Worm (Caenorhabditis elegans) whole organism, mixed stage, embryonic: ENCODE measurements around the gene kgb-1.

Experiments
- M03D4.4 ChIP-seq: sonication (generic microtip); optimal IDR thresholded peaks from 2 replicates; lab custom pipeline; 2017; ENCODE audit warnings: mild to moderate bottlenecking, missing genetic modification characterization, missing compliant biosample characterization
- bed-3 ChIP-seq: fragments of 200-800 bp; sonication (Bioruptor generic); optimal IDR thresholded peaks from 3 replicates; lab custom pipeline; 2018; ENCODE audit warnings: mild to moderate bottlenecking, missing genetic modification characterization, moderate library complexity, missing compliant biosample characterization
- blmp-1 ChIP-seq: fragments of 150-350 bp; optimal IDR thresholded peaks from 2 replicates; lab custom pipeline; 2014; ENCODE audit warnings: missing biosample characterization, missing genetic modification characterization
- ceh-39 ChIP-seq: fragments of 150-350 bp; optimal IDR thresholded peaks from 2 replicates; lab custom pipeline; 2014; ENCODE audit warnings: missing biosample characterization, missing genetic modification characterization
- ceh-43 ChIP-seq: fragments of 200-800 bp; sonication (Bioruptor generic); optimal IDR thresholded peaks from 2 replicates; lab custom pipeline; 2018; ENCODE audit warnings: mild to moderate bottlenecking, missing genetic modification characterization, moderate library complexity, missing compliant biosample characterization
- ces-1 ChIP-seq: fragments of 150-350 bp; optimal IDR thresholded peaks from 2 replicates; lab custom pipeline; 2014; ENCODE audit warnings: missing biosample characterization, missing genetic modification reagents, missing genetic modification characterization
- cnd-1 ChIP-seq: fragments of 200-800 bp; sonication (Bioruptor generic); optimal IDR thresholded peaks from 2 replicates; lab custom pipeline; 2018; ENCODE audit warnings: mild to moderate bottlenecking, missing genetic modification characterization, missing compliant biosample characterization
- drap-1 ChIP-seq: fragments of 200-800 bp; sonication (Bioruptor generic); optimal IDR thresholded peaks from 3 replicates; lab custom pipeline; 2018; ENCODE audit warnings: mild to moderate bottlenecking, missing genetic modification characterization, missing compliant biosample characterization
- elt-1 ChIP-seq: sonication (generic microtip); optimal IDR thresholded peaks from 2 replicates; lab custom pipeline; 2017; ENCODE audit warnings: missing genetic modification characterization, mild to moderate bottlenecking, missing compliant biosample characterization, antibody characterized with exemption, moderate library complexity, borderline replicate concordance; ENCODE audit not compliant: insufficient read depth
- elt-3 ChIP-seq: fragments of 150-350 bp; optimal IDR thresholded peaks from 2 replicates; lab custom pipeline; 2014; ENCODE audit warnings: missing biosample characterization, missing genetic modification characterization
- flh-1 ChIP-seq: fragments of 200-800 bp; sonication (Bioruptor generic); optimal IDR thresholded peaks from 2 replicates; lab custom pipeline; 2018; ENCODE audit warnings: mild to moderate bottlenecking, missing genetic modification characterization, moderate library complexity, missing compliant biosample characterization
- ham-2 ChIP-seq: fragments of 200-800 bp; sonication (Bioruptor generic); optimal IDR thresholded peaks from 2 replicates; lab custom pipeline; 2018; ENCODE audit warnings: mild to moderate bottlenecking, missing genetic modification characterization, missing compliant biosample characterization
- hlh-1 ChIP-seq: fragments of 150-350 bp; optimal IDR thresholded peaks from 2 replicates; lab custom pipeline; 2014; ENCODE audit warnings: missing biosample characterization, missing genetic modification reagents, missing genetic modification characterization
- lin-13 ChIP-seq: fragments of 150-350 bp; optimal IDR thresholded peaks from 2 replicates; lab custom pipeline; 2014; ENCODE audit warnings: missing biosample characterization, missing genetic modification characterization
- lin-32 ChIP-seq: fragments of 200-800 bp; sonication (Bioruptor generic); optimal IDR thresholded peaks from 2 replicates; lab custom pipeline; 2018; ENCODE audit warnings: mild to moderate bottlenecking, missing genetic modification characterization, missing compliant biosample characterization
- lsy-2 ChIP-seq: fragments of 150-350 bp; optimal IDR thresholded peaks from 2 replicates; lab custom pipeline; 2014; ENCODE audit warnings: missing biosample characterization, missing genetic modification characterization
- mab-5 ChIP-seq: fragments of 150-350 bp; optimal IDR thresholded peaks from 2 replicates; lab custom pipeline; 2014; ENCODE audit warnings: missing biosample characterization, missing genetic modification characterization
- mep-1 ChIP-seq: fragments of 150-350 bp; optimal IDR thresholded peaks from 2 replicates; lab custom pipeline; 2017; ENCODE audit warnings: missing biosample characterization, missing genetic modification reagents, missing genetic modification characterization, inconsistent platforms
- mls-2 ChIP-seq: sonication (generic microtip); optimal IDR thresholded peaks from 2 replicates; lab custom pipeline; 2016; ENCODE audit warnings: mild to moderate bottlenecking, missing genetic modification characterization, moderate library complexity, missing compliant biosample characterization
- nhr-12 ChIP-seq: fragments of 150-350 bp; optimal IDR thresholded peaks from 2 replicates; lab custom pipeline; 2014; ENCODE audit warnings: missing biosample characterization, missing genetic modification characterization
- nhr-2 ChIP-seq: fragments of 150-350 bp; optimal IDR thresholded peaks from 2 replicates; lab custom pipeline; 2014; ENCODE audit warnings: missing biosample characterization, missing genetic modification characterization
- nhr-237 ChIP-seq: fragments of 150-350 bp; optimal IDR thresholded peaks from 2 replicates; lab custom pipeline; 2014; ENCODE audit warnings: missing biosample characterization, missing genetic modification characterization
- nhr-28 ChIP-seq: fragments of 150-350 bp; optimal IDR thresholded peaks from 2 replicates; lab custom pipeline; 2014; ENCODE audit warnings: missing biosample characterization, missing genetic modification characterization
- nhr-76 ChIP-seq: sonication (generic microtip); optimal IDR thresholded peaks from 2 replicates; lab custom pipeline; 2017; ENCODE audit warnings: missing biosample characterization, missing genetic modification characterization
- pha-4 ChIP-seq: fragments of 150-350 bp; optimal IDR thresholded peaks from 2 replicates; lab custom pipeline; 2018; ENCODE audit warnings: missing biosample characterization, missing genetic modification reagents, missing genetic modification characterization
- sem-2 ChIP-seq: fragments of 200-800 bp; sonication (Bioruptor generic); optimal IDR thresholded peaks from 2 replicates; lab custom pipeline; 2018; ENCODE audit warnings: mild to moderate bottlenecking, missing genetic modification characterization, missing compliant biosample characterization
- snpc-4 ChIP-seq: fragments of 150-350 bp; optimal IDR thresholded peaks from 2 replicates; lab custom pipeline; 2014; ENCODE audit warnings: missing biosample characterization, missing genetic modification characterization
- sptf-1 ChIP-seq: sonication (generic microtip); optimal IDR thresholded peaks from 2 replicates; lab custom pipeline; 2017; ENCODE audit warnings: mild to moderate bottlenecking, missing genetic modification characterization, moderate library complexity, missing compliant biosample characterization
- tbx-8 ChIP-seq: fragments of 200-800 bp; sonication (Bioruptor generic); optimal IDR thresholded peaks from 2 replicates; lab custom pipeline; 2018; ENCODE audit warnings: mild to moderate bottlenecking, missing genetic modification characterization, moderate library complexity, missing compliant biosample characterization
- unc-120 ChIP-seq: sonication (generic microtip); optimal IDR thresholded peaks from 2 replicates; lab custom pipeline; 2017; ENCODE audit warnings: missing genetic modification characterization, missing compliant biosample characterization; ENCODE audit not compliant: poor library complexity, severe bottlenecking
- unc-39 ChIP-seq: fragments of 150-350 bp; optimal IDR thresholded peaks from 2 replicates; lab custom pipeline; 2014; ENCODE audit warnings: missing biosample characterization, missing genetic modification characterization
- unc-62 ChIP-seq: fragments of 150-350 bp; optimal IDR thresholded peaks from 2 replicates; lab custom pipeline; 2014; ENCODE audit warnings: missing biosample characterization, missing genetic modification reagents, missing genetic modification characterization
- zip-8 ChIP-seq: fragments of 150-350 bp; optimal IDR thresholded peaks from 2 replicates; lab custom pipeline; 2014; ENCODE audit warnings: missing biosample characterization, missing genetic modification characterization
- ztf-11 ChIP-seq: fragments of 150-350 bp; optimal IDR thresholded peaks from 2 replicates; lab custom pipeline; 2014; ENCODE audit warnings: missing biosample characterization, missing genetic modification characterization

The kgb-1 gene

DNA sequence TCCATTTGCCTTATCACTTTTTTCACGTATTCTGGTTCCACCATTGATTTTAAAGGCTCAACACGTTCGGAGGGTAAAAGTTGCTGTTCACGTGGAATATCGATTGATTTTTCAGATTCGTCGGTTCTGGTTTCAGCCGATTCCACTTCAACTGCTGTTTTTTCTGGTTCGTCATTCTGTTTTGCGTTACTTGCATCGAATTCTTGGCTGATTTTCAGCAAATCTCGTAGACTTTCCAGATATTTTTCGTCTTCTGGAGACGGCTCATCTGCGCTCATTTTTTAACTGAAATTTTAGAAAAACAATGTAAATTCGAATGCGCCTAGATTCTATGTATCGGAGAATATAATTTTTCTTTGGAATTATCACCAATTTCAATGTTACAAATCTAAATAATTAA, 9.8 kb upstream of the kgb-1 start, which contains the start of gene eri-1:
Gene eri-1 (minus strand): TSS at position 285 of the 400 bp plus-strand sequence.
- no peak for TF ChIP-seq unc-62 (GFP tag; lab: Kevin White, UChicago)
- no peak for TF ChIP-seq bed-3 (GFP tag; lab: Kevin White, UChicago)
- TF ChIP-seq M03D4.4: no peak
- TF ChIP-seq snpc-4: no peak
- no peak for TF ChIP-seq mls-2 (tag; lab: Kevin White, UChicago)
- no peak for TF ChIP-seq cnd-1
- TF ChIP-seq unc-120 (tag; lab: Kevin White, UChicago): no peak
- TF ChIP-seq ceh-43 (GFP tag; lab: Kevin White, UChicago): no peak
- no peak for TF ChIP-seq pha-4
- no peak for TF ChIP-seq unc-39 (tag; lab: Kevin White, UChicago)
- no peak for TF ChIP-seq flh-1 (GFP tag; lab: Kevin White, UChicago)
- no peak for TF ChIP-seq mab-5 (tag; lab: Kevin White, UChicago)
- no peak for TF ChIP-seq elt-1 (tag; lab: Kevin White, UChicago)
- TF ChIP-seq ceh-39: no peak
- TF ChIP-seq lsy-2 (tag; lab: Kevin White, UChicago): no peak
- TF ChIP-seq tbx-8 (GFP tag; lab: Kevin White, UChicago): no peak
- TF ChIP-seq ztf-11 (tag; lab: Kevin White, UChicago): no peak
- no peak for TF ChIP-seq drap-1
- TF ChIP-seq blmp-1 (tag; lab: Kevin White, UChicago): no peak

DNA sequence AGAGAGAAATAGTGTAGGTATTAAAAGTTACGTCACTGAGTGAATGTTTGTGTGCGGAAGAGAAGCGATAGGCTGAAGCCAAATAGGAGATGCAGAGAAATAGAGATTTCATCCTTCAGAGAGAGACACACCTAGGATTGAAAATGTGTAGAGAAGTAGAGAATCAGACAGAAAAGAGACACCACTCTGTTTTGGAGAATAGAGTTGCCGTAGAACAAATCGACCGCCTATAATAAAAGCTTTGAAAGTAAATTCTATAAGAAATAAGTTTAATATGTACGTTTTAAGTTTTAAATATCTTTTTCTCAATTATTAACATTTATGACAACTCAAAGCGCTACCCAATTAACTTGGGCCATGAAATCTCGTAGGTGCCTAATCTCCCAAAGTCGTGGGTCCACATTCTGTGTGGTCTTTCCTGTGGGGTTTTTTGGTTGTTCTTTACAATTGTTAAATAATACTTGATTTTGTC, 621 bp upstream of the kgb-1 start, which contains the start of gene T07A9.12:
Gene T07A9.12 (plus strand): TSS at position 448 of the 472 bp plus-strand sequence.
- TF ChIP-seq zip-8 (tag; lab: Kevin White, UChicago): peak; percentile 26
- TF ChIP-seq nhr-2 (tag; lab: Kevin White, UChicago): peak; percentile 41
- TF ChIP-seq elt-3 (tag; lab: Kevin White, UChicago): no peak
- peak; percentile 63 for TF ChIP-seq nhr-237 (tag; lab: Kevin White, UChicago)
- peak; percentile 71 for TF ChIP-seq unc-120 (tag; lab: Kevin White, UChicago)
- TF ChIP-seq mep-1: peak; percentile 46
- TF ChIP-seq unc-62 (GFP tag; lab: Kevin White, UChicago): peak; percentile 54
- peak; percentile 74 for TF ChIP-seq pha-4
- TF ChIP-seq ces-1 (GFP tag; lab: Kevin White, UChicago): peak; percentile 43
- TF ChIP-seq bed-3 (GFP tag; lab: Kevin White, UChicago): no peak
- no peak for TF ChIP-seq sem-2
- TF ChIP-seq sptf-1 (tag; lab: Kevin White, UChicago): peak; percentile 63
- TF ChIP-seq mls-2 (tag; lab: Kevin White, UChicago): peak; percentile 9
- TF ChIP-seq lsy-2 (tag; lab: Kevin White, UChicago): peak; percentile 34
- peak; percentile 84 for TF ChIP-seq ham-2 (GFP tag; lab: Kevin White, UChicago)
- TF ChIP-seq M03D4.4: peak; percentile 28

DNA sequence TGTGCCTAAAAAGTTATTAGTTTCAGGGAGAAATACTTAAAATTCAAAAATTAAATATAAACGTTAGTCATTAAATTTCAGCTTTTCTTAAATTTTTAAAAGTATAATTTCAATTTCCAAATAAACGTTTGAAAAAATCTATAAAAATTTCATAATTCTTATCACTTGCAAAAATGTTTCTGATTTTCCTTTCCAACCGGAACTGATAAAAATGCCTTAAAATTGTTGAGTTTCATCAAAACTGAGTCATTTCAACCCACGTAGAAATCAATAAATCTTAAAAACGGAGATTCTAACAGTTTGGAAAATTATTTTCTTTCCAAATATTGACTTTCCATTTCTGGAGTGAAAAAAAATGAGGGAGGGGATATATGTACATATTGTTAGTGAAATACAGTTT, 943 bp downstream of the kgb-1 start:
- TF ChIP-seq nhr-2 (tag; lab: Kevin White, UChicago) (no peak), ceh-39 (no peak), M03D4.4 (no peak), unc-39 (tag; lab: Kevin White, UChicago) (no peak), mls-2 (tag; lab: Kevin White, UChicago) (no peak), nhr-28 (tag; lab: Kevin White, UChicago) (no peak), elt-3 (tag; lab: Kevin White, UChicago) (no peak), nhr-76 (tag; lab: Kevin White, UChicago) (no peak), ham-2 (GFP tag; lab: Kevin White, UChicago) (no peak), tbx-8 (GFP tag; lab: Kevin White, UChicago) (no peak), blmp-1 (tag; lab: Kevin White, UChicago) (no peak), ceh-43 (GFP tag; lab: Kevin White, UChicago) (no peak), nhr-12 (tag; lab: Kevin White, UChicago) (no peak), hlh-1 (tag; lab: Kevin White, UChicago) (no peak), lin-32 (no peak), ces-1 (GFP tag; lab: Kevin White, UChicago) (no peak), mab-5 (tag; lab: Kevin White, UChicago) (no peak)

DNA sequence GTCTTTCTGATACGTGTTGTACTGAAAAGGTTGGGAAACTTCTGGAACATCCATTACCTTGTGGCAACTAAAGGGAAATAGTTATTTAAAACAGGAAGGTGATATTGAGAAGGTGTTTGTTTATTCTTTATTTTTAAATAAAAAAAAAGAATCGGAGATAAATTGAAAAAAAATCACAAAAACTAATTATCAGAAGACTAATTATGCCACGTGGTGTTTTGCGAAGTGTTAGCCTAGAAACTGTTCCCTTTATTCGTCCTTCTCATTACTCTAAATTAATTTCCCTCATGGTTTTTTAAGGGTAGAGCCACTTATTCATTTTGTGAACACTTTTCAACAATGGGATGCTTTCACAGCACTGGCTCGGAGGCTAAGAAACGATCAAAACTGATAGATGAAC, 8.4 kb downstream of the kgb-1 start, which contains the start of gene gpa-4:
Gene gpa-4 (plus strand): TSS at position 301 of the 400 bp plus-strand sequence.
- TF ChIP-seq nhr-76 (tag; lab: Kevin White, UChicago): no peak
- no peak for TF ChIP-seq nhr-2 (tag; lab: Kevin White, UChicago)
- TF ChIP-seq elt-1 (tag; lab: Kevin White, UChicago): no peak
- no peak for TF ChIP-seq lin-13 (tag; lab: Kevin White, UChicago)
- no peak for TF ChIP-seq ceh-43 (GFP tag; lab: Kevin White, UChicago)
- TF ChIP-seq mep-1: no peak
- TF ChIP-seq ces-1 (GFP tag; lab: Kevin White, UChicago): no peak
- no peak for TF ChIP-seq blmp-1 (tag; lab: Kevin White, UChicago)
